Fruit fly (Drosophila melanogaster) whole organism, adult: ENCODE data around the gene rtet.

Source experiments
- CG11617 ChIP-seq: fragments of 200-800 bp; sonication (Bioruptor generic); optimal IDR thresholded peaks from 2 replicates; lab custom pipeline; 2017; ENCODE audit warnings: mild to moderate bottlenecking, missing biosample characterization, missing genetic modification reagents, missing genetic modification characterization
- CG12768 ChIP-seq: fragments of 200-800 bp; sonication (Bioruptor generic); optimal IDR thresholded peaks from 2 replicates; lab custom pipeline; 2017; ENCODE audit warnings: missing biosample characterization, missing genetic modification characterization, mild to moderate bottlenecking, moderate library complexity, missing genetic modification reagents
- CG7045 ChIP-seq: fragments of 200-800 bp; sonication (Bioruptor generic); optimal IDR thresholded peaks from 2 replicates; lab custom pipeline; 2017; ENCODE audit warnings: missing biosample characterization, mild to moderate bottlenecking, missing genetic modification characterization
- Clk ChIP-seq: fragments of 200-800 bp; sonication (Bioruptor generic); optimal IDR thresholded peaks from 2 replicates; lab custom pipeline; 2017; ENCODE audit warnings: missing biosample characterization, missing genetic modification characterization
- Crg-1 ChIP-seq: fragments of 200-800 bp; sonication (Bioruptor generic); optimal IDR thresholded peaks from 2 replicates; lab custom pipeline; 2016; ENCODE audit warnings: missing biosample characterization, missing genetic modification characterization
- Hr96 ChIP-seq: fragments of 200-800 bp; sonication (Bioruptor generic); optimal IDR thresholded peaks from 2 replicates; lab custom pipeline; 2016; ENCODE audit warnings: missing biosample characterization, missing genetic modification characterization
- Mnt ChIP-seq: fragments of 200-800 bp; sonication (Bioruptor generic); optimal IDR thresholded peaks from 2 replicates; lab custom pipeline; 2016; ENCODE audit warnings: missing biosample characterization, mild to moderate bottlenecking, missing genetic modification characterization
- cnc ChIP-seq, 2 experiments: fragments of >200 bp; optimal IDR thresholded peaks; 2 replicates each; lab custom pipeline; 2017
- kay ChIP-seq: fragments of 200-800 bp; sonication (Bioruptor generic); peaks from one replicate; lab custom pipeline; 2016; ENCODE audit warnings: missing biosample characterization, missing genetic modification characterization, borderline replicate concordance
- toe ChIP-seq: fragments of 200-800 bp; sonication (Bioruptor generic); optimal IDR thresholded peaks from 2 replicates; lab custom pipeline; 2016; ENCODE audit warnings: missing biosample characterization, missing genetic modification characterization

- TF ChIP-seq CG7045 (no peak), cnc (optimal IDR thresholded peaks at IDR 0.05; lab: Kevin White, UChicago) (no peak), toe (GFP tag; lab: Kevin White, UChicago) (no peak), kay (GFP tag; lab: Kevin White, UChicago) (no peak), Mnt (GFP tag; lab: Kevin White, UChicago) (no peak), Crg-1 (GFP tag; lab: Kevin White, UChicago) (no peak), CG12768 (no peak), CG11617 (GFP tag; lab: Kevin White, UChicago) (no peak), Clk (GFP tag; lab: Kevin White, UChicago) (no peak), Hr96 (no peak)
Measured at dm6 chr3R:21078211-21078610, 30.0 kb upstream of the rtet start.
